Worm (Caenorhabditis elegans) whole organism, young adult: Measurements from ENCODE around the gene ceh-24.

ENCODE experiments used
- F39B2.1 ChIP-seq: fragments of 200-800 bp; sonication (Bioruptor generic); IDR thresholded peaks from 2 replicates; pipeline ENCODE4 v1.3.6; 2022; ENCODE audit warnings: missing genetic modification reagents, missing genetic modification characterization, missing compliant biosample characterization
- K11D2.4 ChIP-seq: fragments of 200-800 bp; sonication (Bioruptor generic); IDR thresholded peaks from 2 replicates; pipeline ENCODE4 v1.3.6; 2022; ENCODE audit warnings: missing genetic modification reagents, missing genetic modification characterization, missing compliant biosample characterization
- aptf-2 ChIP-seq: fragments of 200-800 bp; sonication (Bioruptor generic); conservative IDR thresholded peaks from 2 replicates; pipeline ENCODE4 v1.3.6; 2022; ENCODE audit warnings: missing genetic modification reagents, missing genetic modification characterization, missing compliant biosample characterization
- repo-1 ChIP-seq: sonication (generic microtip); optimal IDR thresholded peaks from 2 replicates; lab custom pipeline; 2017; ENCODE audit warnings: mild to moderate bottlenecking, missing genetic modification characterization, missing compliant biosample characterization
- snpc-1.3 ChIP-seq: sonication (generic microtip); optimal IDR thresholded peaks from 2 replicates; lab custom pipeline; 2017; ENCODE audit warnings: missing genetic modification characterization, mild to moderate bottlenecking, missing compliant biosample characterization, antibody characterized with exemption, moderate library complexity, missing genotype, missing genetic modification reagents; ENCODE audit not compliant: insufficient read depth
- snpc-4 ChIP-seq, 5 experiments: fragments of 150-350 bp in 1 of 5; sonication (generic microtip) in 4 of 5; optimal IDR thresholded peaks; 2 replicates each; lab custom pipeline; 2014 to 2018; ENCODE audit warnings: missing genetic modification characterization in 5 of 5, missing biosample characterization in 3 of 5, antibody characterized with exemption in 2 of 5, mild to moderate bottlenecking in 2 of 5, missing compliant biosample characterization in 2 of 5, missing genotype in 2 of 5, moderate library complexity in 2 of 5, missing genetic modification reagents in 1 of 5
- tbx-9 ChIP-seq: sonication (generic microtip); optimal IDR thresholded peaks from 2 replicates; lab custom pipeline; 2016; ENCODE audit warnings: borderline replicate concordance, missing genetic modification characterization, inconsistent platforms, missing compliant biosample characterization
- unc-130 ChIP-seq: sonication (generic microtip); optimal IDR thresholded peaks from 2 replicates; lab custom pipeline; 2016; ENCODE audit warnings: missing genetic modification reagents, missing genetic modification characterization, missing compliant biosample characterization
- unc-62 ChIP-seq: fragments of 150-350 bp; optimal IDR thresholded peaks from 2 replicates; lab custom pipeline; 2014; ENCODE audit warnings: missing biosample characterization, missing genetic modification reagents, missing genetic modification characterization
- ztf-6 ChIP-seq: fragments of 200-800 bp; sonication (Bioruptor generic); IDR thresholded peaks from 2 replicates; pipeline ENCODE4 v1.3.6; 2022; ENCODE audit warnings: missing genetic modification reagents, missing genetic modification characterization, missing compliant biosample characterization

DNA sequence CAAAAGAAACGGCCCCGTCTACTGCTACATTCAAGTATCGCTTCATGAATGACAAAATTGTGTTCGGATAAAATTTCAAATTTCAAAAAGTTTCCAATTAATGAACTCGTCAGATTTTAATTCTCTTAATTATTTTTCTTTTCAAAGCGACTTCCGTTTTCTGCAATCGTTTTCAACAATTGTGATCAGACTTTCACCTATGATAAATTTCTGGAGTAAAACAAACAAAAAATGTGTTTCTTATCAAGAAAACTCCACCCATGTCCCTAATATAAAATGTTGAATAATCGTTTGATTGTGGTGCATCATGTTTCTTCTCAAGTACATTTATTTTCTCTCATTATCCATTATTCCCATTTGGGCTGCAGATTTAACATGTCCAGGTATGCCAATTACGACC, 41.8 kb upstream of the ceh-24 start, which contains the start of gene F20G2.5:
- TF ChIP-seq K11D2.4 (no peak), ztf-6 (GFP tag; lab: Robert Waterston, UW) (no peak), repo-1 (tag; lab: Kevin White, UChicago) (no peak), tbx-9 (tag; lab: Kevin White, UChicago) (no peak), F39B2.1 (GFP tag; lab: Robert Waterston, UW) (no peak), snpc-4 (GFP tag; optimal IDR thresholded peaks at IDR 0.05; lab: Kevin White, UChicago) (no peak), snpc-4 (tag; optimal IDR thresholded peaks at IDR 0.05; lab: Kevin White, UChicago) (no peak), snpc-1.3 (tag; lab: Kevin White, UChicago) (no peak), unc-62 (GFP tag; lab: Kevin White, UChicago) (no peak), aptf-2 (no peak), unc-130 (GFP tag; lab: Kevin White, UChicago) (no peak)
